Fruit fly (Drosophila melanogaster): ENCODE results near the gene CG9016.

Gene CG9016

DNA sequence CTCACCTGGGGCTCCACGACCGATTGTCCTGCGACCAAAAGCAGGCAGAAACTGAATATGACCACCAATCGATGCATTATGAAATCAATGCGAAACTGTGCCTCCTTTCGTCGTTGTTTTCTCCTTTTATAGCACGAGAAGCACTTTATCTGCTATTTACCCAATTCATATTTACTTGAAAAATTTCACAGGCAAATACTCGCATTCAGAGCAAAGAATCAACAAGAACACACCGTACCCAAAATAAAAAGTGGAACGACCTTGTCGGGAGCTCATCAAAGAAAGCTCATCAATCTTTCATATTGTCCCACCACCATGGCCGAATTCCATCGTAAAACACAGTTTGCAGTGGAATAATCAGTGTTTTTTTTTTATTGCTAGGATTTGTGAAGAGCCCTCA is 18.9 kb downstream of the CG9016 start, which contains the start of gene CG9021:
Gene CG9021 (minus strand): TSS at position 105 of the 400 bp plus-strand sequence.
- TF ChIP-seq CG8478 (optimal IDR thresholded peaks at IDR 0.05) (no peak), CTCF (optimal IDR thresholded peaks at IDR 0.05) (no peak)

DNA sequence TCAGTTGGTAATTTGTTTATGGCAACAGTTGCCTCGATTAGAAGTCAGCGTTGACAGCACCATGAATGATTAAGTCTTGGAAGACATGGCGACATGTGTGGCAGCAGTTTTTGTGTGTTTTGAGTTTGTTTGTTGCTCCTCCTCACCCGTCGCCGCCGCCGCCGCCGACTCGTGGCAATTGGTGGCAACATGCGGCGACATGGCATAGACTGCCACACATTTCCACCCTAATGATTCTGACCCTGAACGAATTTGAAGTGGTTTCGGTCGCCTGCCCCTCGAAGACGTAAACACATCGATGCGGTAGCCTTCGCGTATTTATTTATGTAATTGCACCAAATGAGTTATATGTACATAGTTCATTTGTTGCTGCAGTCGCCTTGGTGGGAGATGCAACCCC is 20.6 kb downstream of the CG9016 start:
- TF ChIP-seq CG8478 (optimal IDR thresholded peaks at IDR 0.05) (no peak), CTCF (optimal IDR thresholded peaks at IDR 0.05) (no peak)

DNA sequence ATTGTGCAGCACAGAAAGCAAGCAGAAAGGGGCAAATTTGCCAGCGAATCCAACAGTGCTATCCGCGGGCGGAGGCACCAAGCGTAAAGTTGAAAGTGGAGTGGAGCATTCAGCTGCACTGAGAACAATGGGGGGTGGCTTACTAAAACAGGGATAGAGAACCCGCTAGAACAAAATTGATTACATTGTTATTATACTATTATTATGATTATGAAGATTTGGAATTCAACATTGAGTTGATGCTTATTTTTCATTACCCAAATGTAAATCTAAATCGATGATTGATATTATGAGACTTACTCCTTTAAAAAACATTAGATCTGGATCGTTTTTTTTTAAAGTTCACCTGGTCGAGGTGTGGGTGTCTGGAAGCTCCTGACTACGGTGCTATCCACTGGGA is 21.9 kb downstream of the CG9016 start:
- no peak for TF ChIP-seq CG8478 (optimal IDR thresholded peaks at IDR 0.05)
- no peak for TF ChIP-seq CTCF (optimal IDR thresholded peaks at IDR 0.05)

DNA sequence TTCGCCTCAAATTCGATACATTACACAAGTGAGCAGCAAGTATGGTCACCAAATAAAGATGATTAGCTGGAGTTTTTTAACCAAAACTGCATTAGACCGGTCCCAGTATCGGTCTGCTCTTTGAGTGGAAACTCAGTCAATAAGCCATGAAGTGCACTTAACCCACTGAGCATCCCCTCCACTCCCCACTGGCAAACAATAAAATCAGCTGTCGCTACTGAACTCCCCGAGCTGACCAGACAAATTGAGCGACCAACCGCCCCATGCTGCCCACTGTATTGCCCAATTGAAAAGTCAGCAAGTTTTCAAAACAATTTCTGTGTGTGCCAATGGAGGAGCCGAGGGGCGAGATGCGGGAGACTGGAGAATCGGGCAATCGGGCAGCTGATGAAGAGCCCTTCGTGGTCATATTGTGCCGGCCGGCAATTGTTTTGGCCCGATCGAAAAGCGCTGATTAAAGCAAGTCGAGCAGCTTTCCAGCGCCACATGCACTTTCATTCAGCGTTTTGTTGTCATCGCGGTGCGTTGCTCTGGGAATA is 24.2 kb downstream of the CG9016 start:
- TF ChIP-seq CG8478 (optimal IDR thresholded peaks at IDR 0.05) (no peak), CTCF (optimal IDR thresholded peaks at IDR 0.05) (no peak)

DNA sequence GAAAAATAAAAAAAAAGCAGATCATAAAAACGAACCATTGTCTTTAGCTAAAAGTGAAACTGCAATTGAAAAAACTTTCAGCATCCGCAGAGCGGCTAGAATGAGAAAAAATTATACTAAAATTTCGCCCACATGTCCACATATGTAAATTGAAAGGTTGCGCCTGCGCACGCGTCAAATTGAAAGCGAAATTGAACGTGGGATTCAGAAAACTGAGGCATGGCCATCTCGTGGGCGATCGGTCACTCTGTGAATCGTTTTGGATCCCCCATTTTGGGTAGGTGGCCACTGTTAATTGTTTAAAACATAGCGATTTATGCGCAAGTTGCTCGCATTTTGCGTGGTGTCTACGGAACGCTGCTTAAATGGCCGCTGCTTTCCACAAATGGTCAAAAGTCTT is 28.9 kb downstream of the CG9016 start:
- no peak for TF ChIP-seq CG8478 (optimal IDR thresholded peaks at IDR 0.05)
- no peak for TF ChIP-seq CTCF (optimal IDR thresholded peaks at IDR 0.05)

DNA sequence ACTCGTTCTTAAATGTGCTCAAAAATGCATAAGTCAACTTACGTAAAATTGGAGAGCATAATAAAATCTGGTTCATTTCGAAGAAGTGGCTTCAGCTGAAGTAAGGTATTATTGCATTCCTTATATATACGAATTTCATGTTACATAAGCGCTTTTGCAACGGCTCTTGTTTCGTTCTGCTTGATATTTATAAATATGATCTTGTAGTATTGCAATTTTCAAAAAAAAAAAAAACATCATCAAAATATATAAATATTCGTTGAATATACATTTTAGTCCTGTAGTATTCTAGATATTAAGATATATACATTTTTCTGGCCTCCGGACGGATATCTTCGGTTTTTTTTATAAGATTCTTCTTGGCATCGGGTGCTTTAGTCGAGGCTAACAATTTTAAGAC is 29.7 kb downstream of the CG9016 start, which contains the start of gene Acp26Aa:
Gene Acp26Aa (minus strand): TSS at position 101 of the 400 bp plus-strand sequence.
- TF ChIP-seq CG8478 (optimal IDR thresholded peaks at IDR 0.05) (no peak), CTCF (optimal IDR thresholded peaks at IDR 0.05) (no peak)

DNA sequence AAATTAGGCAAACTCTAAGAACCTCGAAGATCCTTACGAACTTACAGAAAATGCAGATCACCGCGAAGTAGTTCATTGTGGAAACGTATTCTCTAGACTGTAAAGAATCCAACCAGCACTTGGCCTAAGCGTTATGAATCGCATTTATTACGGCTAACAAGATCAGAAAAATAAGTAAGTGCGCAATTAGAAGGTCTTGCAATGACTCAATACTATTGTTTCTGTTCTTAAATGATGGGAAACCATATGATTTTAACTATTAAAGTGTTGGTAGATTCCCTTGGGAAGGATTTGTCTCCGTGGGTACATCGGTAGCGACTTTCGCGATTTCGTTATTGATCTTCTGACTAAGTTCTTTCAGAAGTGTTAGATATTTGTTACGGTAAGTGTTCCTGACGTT is 30.7 kb downstream of the CG9016 start, which contains the start of gene Acp26Ab:
Gene Acp26Ab (minus strand): TSS at position 101 of the 400 bp plus-strand sequence.
- TF ChIP-seq CG8478 (optimal IDR thresholded peaks at IDR 0.05) (no peak), CTCF (optimal IDR thresholded peaks at IDR 0.05) (no peak)

DNA sequence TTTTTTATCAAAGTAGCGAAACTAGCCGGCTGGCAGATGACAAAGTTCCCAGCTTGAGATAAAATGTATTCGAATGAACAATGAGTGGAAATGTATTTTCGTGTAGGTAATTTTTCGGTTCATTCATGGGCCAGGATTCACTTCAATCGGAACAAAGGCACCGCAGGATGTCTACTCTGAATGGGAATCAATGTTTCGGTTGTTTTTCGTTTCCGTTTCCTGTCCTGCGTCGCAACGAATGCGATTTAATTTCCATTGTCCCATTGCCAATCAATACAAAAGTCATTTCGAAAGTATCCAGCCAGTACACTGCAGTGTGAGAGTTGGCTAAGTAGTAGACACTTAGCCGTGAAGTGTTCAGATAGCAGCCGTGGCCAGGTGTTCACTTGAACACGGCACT is 32.9 kb downstream of the CG9016 start:
- TF ChIP-seq CTCF (optimal IDR thresholded peaks at IDR 0.05) = no peak
- no peak for TF ChIP-seq CG8478 (optimal IDR thresholded peaks at IDR 0.05)

DNA sequence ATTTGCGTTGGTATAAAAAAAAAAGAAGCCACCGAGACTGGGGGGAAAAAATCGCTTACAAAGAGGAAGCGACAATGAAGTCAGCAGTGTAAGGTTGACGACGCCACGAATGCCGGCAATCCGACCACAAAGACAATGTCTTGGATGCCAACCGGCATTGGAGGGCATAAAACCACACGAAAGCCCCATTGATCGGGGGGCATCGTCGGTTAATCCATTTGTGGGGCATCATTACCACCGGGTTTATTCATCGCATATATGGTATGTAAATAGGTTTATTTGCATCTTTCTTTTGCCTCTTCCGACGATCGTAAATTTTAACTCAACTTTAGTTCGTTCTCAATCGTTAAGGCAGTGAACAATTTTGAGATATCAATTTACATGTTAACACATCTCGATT is 36.5 kb downstream of the CG9016 start:
- TF ChIP-seq CTCF (optimal IDR thresholded peaks at IDR 0.05) (no peak), CG8478 (optimal IDR thresholded peaks at IDR 0.05) (no peak)

DNA sequence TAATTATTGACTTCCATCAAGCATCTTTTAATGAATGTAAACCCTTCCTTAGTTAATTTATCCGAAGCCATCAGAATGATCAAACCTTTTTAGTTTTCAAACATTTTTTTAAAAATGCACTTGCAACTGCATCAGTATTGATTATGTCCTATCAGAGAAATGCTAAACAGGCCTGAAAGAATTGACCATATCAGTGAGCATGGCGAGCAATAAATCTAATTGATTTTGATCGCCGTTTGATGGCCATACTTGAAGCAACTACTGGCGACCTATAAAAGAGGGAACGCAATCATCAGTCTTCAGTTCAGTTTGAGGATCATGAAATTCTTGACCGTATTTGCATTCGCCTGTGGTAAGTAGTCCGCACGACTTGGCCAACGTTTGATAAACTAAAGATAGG is 37.8 kb downstream of the CG9016 start, which contains the start of gene CG9029:
Gene CG9029 (plus strand): TSS at position 301 of the 400 bp plus-strand sequence.
- TF ChIP-seq CTCF (optimal IDR thresholded peaks at IDR 0.05) (no peak), CG8478 (optimal IDR thresholded peaks at IDR 0.05) (no peak)

DNA sequence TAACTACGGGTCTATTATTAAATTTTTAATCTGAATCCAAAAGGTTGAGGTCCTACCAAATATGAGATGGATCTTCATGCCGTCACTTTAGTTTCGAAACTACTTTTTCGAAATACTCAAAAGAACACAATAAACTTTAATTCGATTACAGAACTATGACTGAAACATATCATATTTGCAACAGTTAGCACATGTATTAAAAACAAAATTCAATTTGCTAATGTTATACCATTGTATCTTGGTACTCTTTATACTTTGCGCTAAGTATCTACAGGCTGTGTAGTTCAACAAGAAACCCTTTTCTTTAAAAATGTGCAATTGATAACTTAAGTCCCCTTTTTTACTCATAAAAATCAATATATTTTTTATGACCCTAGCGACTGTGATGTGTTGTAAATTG is 38.8 kb downstream of the CG9016 start, which contains the start of the genes Sfp26Ac and CG43185:
Gene Sfp26Ac (minus strand): TSS at position 101 of the 400 bp plus-strand sequence.
Gene CG43185 (plus strand): TSS at position 215 of the 400 bp plus-strand sequence.
- TF ChIP-seq CG8478 (optimal IDR thresholded peaks at IDR 0.05) = no peak
- TF ChIP-seq CTCF (optimal IDR thresholded peaks at IDR 0.05) = no peak

DNA sequence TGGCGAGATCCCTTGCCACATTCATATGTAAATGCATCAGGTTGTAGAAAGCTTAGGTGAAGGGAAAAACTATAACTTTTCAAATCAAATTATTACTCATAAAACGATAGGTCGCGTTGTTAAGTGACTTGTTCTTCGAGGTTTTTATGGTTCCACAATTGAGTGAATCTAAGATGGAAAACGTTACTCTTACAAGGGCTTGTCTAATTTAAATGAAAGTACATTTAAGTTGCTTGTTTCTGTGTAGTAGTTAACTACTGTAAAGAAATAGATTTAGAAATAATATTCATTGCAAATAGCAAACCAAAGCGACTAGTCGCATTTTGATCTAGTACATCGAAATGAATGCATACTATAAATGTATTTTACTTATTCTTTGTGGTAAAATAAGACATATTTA is 40.0 kb downstream of the CG9016 start, which contains the start of gene CG44574:
Gene CG44574 (plus strand): TSS at position 301 of the 400 bp plus-strand sequence.
- TF ChIP-seq CTCF (optimal IDR thresholded peaks at IDR 0.05) (no peak), CG8478 (optimal IDR thresholded peaks at IDR 0.05) (no peak)

DNA sequence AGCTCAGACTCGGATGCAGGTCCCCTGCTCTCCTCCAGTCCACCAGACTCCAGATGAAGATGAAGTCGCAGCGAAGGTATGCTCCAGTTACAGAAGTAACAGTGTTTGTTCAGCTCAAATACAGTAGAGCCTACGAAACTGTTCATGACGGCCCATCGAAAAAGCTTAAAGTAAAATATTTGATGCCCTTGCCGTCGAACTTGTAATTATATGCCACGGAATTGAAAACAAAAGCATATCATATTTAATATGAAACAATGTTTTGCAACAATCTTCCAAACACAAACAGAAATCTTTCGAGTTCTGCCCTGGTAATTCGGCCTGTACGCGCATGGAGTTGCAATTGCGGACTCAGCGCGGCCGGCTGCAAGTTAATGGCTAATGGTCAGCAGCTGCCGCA is 42.3 kb downstream of the CG9016 start:
- TF ChIP-seq CTCF (optimal IDR thresholded peaks at IDR 0.05) = no peak
- no peak for TF ChIP-seq CG8478 (optimal IDR thresholded peaks at IDR 0.05)

DNA sequence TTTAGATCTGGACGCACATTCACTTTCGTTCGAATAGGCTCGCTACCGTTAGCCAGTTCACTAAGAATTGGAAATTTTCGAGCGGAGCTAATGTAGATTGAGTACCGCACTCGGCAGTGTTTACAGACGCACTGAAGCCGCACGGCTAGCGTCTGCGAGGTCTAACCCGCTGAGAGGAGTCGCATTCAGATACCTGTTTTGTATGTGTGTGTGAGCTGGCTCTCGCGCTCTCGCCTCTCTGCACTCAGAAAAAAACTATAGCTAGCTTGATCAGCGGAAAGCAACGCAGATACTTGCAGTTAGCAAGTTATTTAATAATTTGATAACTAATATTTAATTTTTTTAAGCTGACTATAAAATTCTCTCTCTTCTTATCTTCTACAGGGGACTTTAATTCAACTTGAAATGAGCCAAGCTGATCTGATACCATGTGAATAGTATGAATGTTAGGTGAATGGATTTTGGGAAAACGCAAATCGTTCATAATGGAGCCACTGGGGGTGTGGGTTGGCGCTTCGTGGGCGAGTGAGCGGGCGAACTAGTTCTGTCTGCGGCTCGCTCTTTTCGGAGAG is 44.0 kb downstream of the CG9016 start, which contains the start of gene rau:
Gene rau (minus strand): TSS at position 136 of the 572 bp plus-strand sequence.
- no peak for TF ChIP-seq CTCF (optimal IDR thresholded peaks at IDR 0.05)
- no peak for TF ChIP-seq CG8478 (optimal IDR thresholded peaks at IDR 0.05)

DNA sequence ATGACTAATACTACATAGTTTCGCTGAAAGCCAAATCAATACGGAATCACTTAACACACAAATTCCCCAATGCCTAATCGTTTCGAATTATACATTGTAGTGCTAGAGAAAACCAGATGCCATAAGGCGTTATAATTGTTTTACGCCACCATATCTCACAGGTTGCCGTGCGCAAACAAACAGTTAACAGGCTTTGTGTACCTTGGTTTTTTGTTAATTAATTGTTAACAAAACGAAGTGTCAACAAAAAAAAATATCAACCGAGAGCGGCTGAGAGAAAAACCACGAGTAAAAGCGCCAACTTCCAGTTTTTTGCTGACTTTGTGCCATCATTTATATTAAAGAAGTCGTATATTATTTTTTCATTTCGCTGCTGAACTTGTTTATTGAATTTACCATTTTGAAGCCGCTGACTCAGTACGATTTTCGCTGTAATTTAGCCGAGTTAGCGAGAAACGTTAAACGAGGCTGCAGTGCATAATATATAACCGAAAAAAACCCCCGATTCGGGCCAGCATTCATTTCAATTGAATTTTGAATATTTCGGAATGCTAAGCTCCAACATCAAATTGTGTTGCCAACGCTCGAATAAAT is 46.9 kb downstream of the CG9016 start:
- TF ChIP-seq CG8478 (optimal IDR thresholded peaks at IDR 0.05) (no peak), CTCF (optimal IDR thresholded peaks at IDR 0.05) (no peak)

Measured in S2 (cell line).